Worm (Caenorhabditis elegans): ENCODE measurements around the gene wht-8.

DNA sequence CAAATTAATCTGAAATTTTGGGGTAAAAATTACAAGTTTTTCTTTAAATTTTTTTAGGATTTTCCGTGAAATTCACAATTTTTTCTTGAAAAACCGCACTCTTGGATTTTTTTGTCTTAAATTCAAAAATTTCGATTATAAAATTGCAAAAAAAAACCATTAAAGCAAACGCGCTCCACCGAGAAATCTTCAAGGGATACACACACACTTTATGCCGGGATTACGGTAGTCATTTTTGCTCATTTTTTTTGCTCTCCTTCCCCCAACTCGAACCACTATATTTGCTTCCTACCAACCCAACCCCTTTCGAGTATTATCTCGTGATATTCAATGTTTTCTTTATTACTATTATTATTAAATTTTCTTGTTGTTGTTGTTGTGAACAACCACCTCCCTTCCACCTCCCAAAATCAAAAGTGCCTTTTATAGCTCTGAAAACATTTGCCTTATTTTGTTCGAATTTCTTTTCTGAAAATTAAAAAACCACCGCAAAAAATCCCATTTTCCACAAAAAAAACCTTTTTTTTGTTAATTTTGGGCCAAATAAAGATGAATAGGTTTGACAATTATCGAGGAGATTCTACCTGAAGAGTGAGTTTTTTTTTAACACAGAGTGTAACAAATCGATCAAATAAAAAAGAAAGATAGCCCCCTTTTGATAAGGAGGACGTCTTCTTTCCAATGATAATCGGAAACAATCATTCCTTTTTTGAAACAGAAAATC lies 33.3 kb downstream of the wht-8 start, which contains the start of gene Y47D3A.32:
- TF ChIP-seq ama-1 (optimal IDR thresholded peaks at IDR 0.05): no peak
- no peak for TF ChIP-seq flt-1 (GFP tag; IDR thresholded peaks at IDR 0.05)
- no peak for TF ChIP-seq sea-1 (GFP tag; conservative IDR thresholded peaks at IDR 0.05)
- no peak for TF ChIP-seq scrt-1 (GFP tag; IDR thresholded peaks at IDR 0.05)
- TF ChIP-seq aly-1 (tag; optimal IDR thresholded peaks at IDR 0.05): no peak
- no peak for TF ChIP-seq hmg-4 (GFP tag; optimal IDR thresholded peaks at IDR 0.05)
- TF ChIP-seq tbx-11 (GFP tag; IDR thresholded peaks at IDR 0.05): no peak
- TF ChIP-seq hmbx-1 (tag; optimal IDR thresholded peaks at IDR 0.05): no peak
- TF ChIP-seq B0310.2 (tag; optimal IDR thresholded peaks at IDR 0.05): no peak

Measured in whole organism, early embryonic.